Fruit fly (Drosophila melanogaster) whole organism, embryonic: ENCODE data around the gene DCTN1-p150.

Experiments
- Atf-2 ChIP-seq: fragments of 200-800 bp; sonication (Bioruptor generic); optimal IDR thresholded peaks from 2 replicates; lab custom pipeline; 2016; ENCODE audit warnings: missing biosample characterization, missing genetic modification characterization
- Atf3 ChIP-seq: fragments of 200-800 bp; sonication (Bioruptor generic); optimal IDR thresholded peaks from 3 replicates; lab custom pipeline; 2016; ENCODE audit warnings: missing biosample characterization, missing genetic modification characterization
- Awh ChIP-seq: fragments of 200-800 bp; sonication (Bioruptor generic); IDR thresholded peaks from 2 replicates; pipeline ENCODE4, ENCODE4 v1.3.6; 2022; ENCODE audit warnings: missing biosample characterization, missing genetic modification characterization
- CG10147 ChIP-seq: fragments of 200-800 bp; sonication (Bioruptor generic); optimal IDR thresholded peaks from 2 replicates; lab custom pipeline; 2019; ENCODE audit warnings: missing biosample characterization, mild to moderate bottlenecking, missing genetic modification characterization, moderate library complexity
- CG11398 ChIP-seq: fragments of 200-800 bp; sonication (Bioruptor generic); optimal IDR thresholded peaks from 2 replicates; lab custom pipeline; 2016; ENCODE audit warnings: missing biosample characterization, missing genetic modification characterization
- CG1603 ChIP-seq: fragments of 200-800 bp; sonication (Bioruptor generic); optimal IDR thresholded peaks from 2 replicates; lab custom pipeline; 2019; ENCODE audit warnings: missing biosample characterization, mild to moderate bottlenecking, missing genetic modification characterization, moderate library complexity
- CG17359 ChIP-seq: fragments of 200-800 bp; sonication (Bioruptor generic); optimal IDR thresholded peaks from 3 replicates; lab custom pipeline; 2018; ENCODE audit warnings: missing biosample characterization, mild to moderate bottlenecking, missing genetic modification characterization, moderate library complexity
- CG18599 ChIP-seq: fragments of 200-800 bp; sonication (Bioruptor generic); optimal IDR thresholded peaks from 3 replicates; lab custom pipeline; 2017; ENCODE audit warnings: missing biosample characterization, missing genetic modification characterization, mild to moderate bottlenecking, moderate library complexity, missing genetic modification reagents
- CG2202 ChIP-seq: fragments of 200-800 bp; sonication (Bioruptor generic); optimal IDR thresholded peaks from 2 replicates; lab custom pipeline; 2018; ENCODE audit warnings: missing biosample characterization, mild to moderate bottlenecking, missing genetic modification characterization
- CG3065 ChIP-seq: fragments of 200-800 bp; sonication (Bioruptor generic); optimal IDR thresholded peaks from 2 replicates; lab custom pipeline; 2016; ENCODE audit warnings: missing biosample characterization, missing genetic modification characterization
- CG31365 ChIP-seq: fragments of 200-800 bp; sonication (Bioruptor generic); optimal IDR thresholded peaks from 2 replicates; lab custom pipeline; 2018; ENCODE audit warnings: missing biosample characterization, mild to moderate bottlenecking, missing genetic modification characterization
- CG3281 ChIP-seq: fragments of 200-800 bp; sonication (Bioruptor generic); optimal IDR thresholded peaks from 3 replicates; lab custom pipeline; 2017; ENCODE audit warnings: missing biosample characterization, mild to moderate bottlenecking, missing genetic modification characterization
- CG4854 ChIP-seq: fragments of 200-800 bp; sonication (Bioruptor generic); optimal IDR thresholded peaks from 2 replicates; lab custom pipeline; 2016; ENCODE audit warnings: missing biosample characterization, missing genetic modification characterization, inconsistent platforms
- CG8281 ChIP-seq: fragments of 200-800 bp; sonication (Bioruptor generic); optimal IDR thresholded peaks from 2 replicates; lab custom pipeline; 2018; ENCODE audit warnings: missing biosample characterization, mild to moderate bottlenecking, missing genetic modification characterization, moderate library complexity
- CG9727 ChIP-seq: fragments of 200-800 bp; sonication (Bioruptor generic); optimal IDR thresholded peaks from 3 replicates; lab custom pipeline; 2017; ENCODE audit warnings: missing biosample characterization, mild to moderate bottlenecking, missing genetic modification characterization
- Camta ChIP-seq: fragments of 200-800 bp; sonication (Bioruptor generic); optimal IDR thresholded peaks from 2 replicates; lab custom pipeline; 2016; ENCODE audit warnings: missing biosample characterization, missing genetic modification characterization
- D ChIP-seq, 2 experiments: fragments of 200-800 bp in 1 of 2; fragments of >200 bp in 1 of 2; sonication (Bioruptor generic) in 1 of 2; optimal IDR thresholded peaks; 2 replicates in 1 of 2; 3 replicates in 1 of 2; lab custom pipeline; 2017; ENCODE audit warnings: mild to moderate bottlenecking in 1 of 2, missing biosample characterization in 1 of 2, missing genetic modification characterization in 1 of 2, missing genetic modification reagents in 1 of 2
- Drgx ChIP-seq: fragments of 200-800 bp; sonication (Bioruptor generic); IDR thresholded peaks from 2 replicates; pipeline ENCODE4 v1.3.6; 2022; ENCODE audit warnings: missing biosample characterization, missing genetic modification characterization
- Eip74EF ChIP-seq, 2 experiments: fragments of 200-800 bp in 1 of 2; fragments of >200 bp in 1 of 2; sonication (Bioruptor generic) in 1 of 2; optimal IDR thresholded peaks; 2 replicates each; lab custom pipeline; 2017 to 2019; ENCODE audit warnings: missing biosample characterization in 2 of 2, missing genetic modification characterization in 2 of 2, mild to moderate bottlenecking in 1 of 2, moderate library complexity in 1 of 2
- Gug ChIP-seq: fragments of 200-800 bp; sonication (Bioruptor generic); IDR thresholded peaks from 4 replicates; pipeline ENCODE4 v1.3.6; 2022; ENCODE audit warnings: missing biosample characterization, missing genetic modification characterization
- Hr78 ChIP-seq, 2 experiments: fragments of 200-800 bp in 1 of 2; fragments of >200 bp in 1 of 2; sonication (Bioruptor generic) in 1 of 2; optimal IDR thresholded peaks; 2 replicates each; lab custom pipeline; 2017 to 2019; ENCODE audit warnings: missing biosample characterization in 2 of 2, missing genetic modification characterization in 2 of 2, mild to moderate bottlenecking in 1 of 2, moderate library complexity in 1 of 2
- Hsf ChIP-seq: fragments of 200-800 bp; sonication (Bioruptor generic); optimal IDR thresholded peaks from 3 replicates; lab custom pipeline; 2016; ENCODE audit warnings: missing biosample characterization, missing genetic modification characterization
- Lhr ChIP-seq: fragments of 200-800 bp; sonication (Bioruptor generic); optimal IDR thresholded peaks from 3 replicates; lab custom pipeline; 2017; ENCODE audit warnings: mild to moderate bottlenecking, missing biosample characterization, missing genetic modification reagents, missing genetic modification characterization
- Mad ChIP-seq: fragments of 200-800 bp; sonication (Bioruptor generic); optimal IDR thresholded peaks from 2 replicates; lab custom pipeline; 2016; ENCODE audit warnings: missing biosample characterization, missing genetic modification characterization
- NfI ChIP-seq: fragments of 200-800 bp; sonication (Bioruptor generic); optimal IDR thresholded peaks from 3 replicates; lab custom pipeline; 2018; ENCODE audit warnings: missing biosample characterization, mild to moderate bottlenecking, missing genetic modification characterization, moderate library complexity
- Six4 ChIP-seq: fragments of 200-800 bp; sonication (Bioruptor generic); optimal IDR thresholded peaks from 2 replicates; lab custom pipeline; 2016; ENCODE audit warnings: missing biosample characterization, missing genetic modification characterization
- Sox100B ChIP-seq: fragments of 200-800 bp; sonication (Bioruptor generic); optimal IDR thresholded peaks from 3 replicates; lab custom pipeline; 2018; ENCODE audit warnings: missing biosample characterization, mild to moderate bottlenecking, missing genetic modification characterization
- Sry-β ChIP-seq: fragments of 200-800 bp; sonication (Bioruptor generic); optimal IDR thresholded peaks from 2 replicates; lab custom pipeline; 2018; ENCODE audit warnings: missing biosample characterization, mild to moderate bottlenecking, missing genetic modification characterization, moderate library complexity
- Usf ChIP-seq: fragments of 200-800 bp; sonication (Bioruptor generic); optimal IDR thresholded peaks from 2 replicates; lab custom pipeline; 2017; ENCODE audit warnings: missing genotype, missing biosample characterization, missing genetic modification characterization
- Xbp1 ChIP-seq: fragments of 200-800 bp; sonication (Bioruptor generic); optimal IDR thresholded peaks from 3 replicates; lab custom pipeline; 2016; ENCODE audit warnings: missing biosample characterization, mild to moderate bottlenecking, missing genetic modification characterization
- ac ChIP-seq: fragments of 200-800 bp; sonication (Bioruptor generic); optimal IDR thresholded peaks from 3 replicates; lab custom pipeline; 2017; ENCODE audit warnings: missing biosample characterization, mild to moderate bottlenecking, missing genetic modification characterization
- al ChIP-seq: fragments of 200-800 bp; sonication (Bioruptor generic); IDR thresholded peaks from 2 replicates; pipeline ENCODE4 v1.3.6; 2022; ENCODE audit warnings: missing biosample characterization, missing genetic modification characterization
- esg ChIP-seq: fragments of 200-800 bp; sonication (Bioruptor generic); conservative IDR thresholded peaks from 2 replicates; pipeline ENCODE4 v1.3.6; 2022; ENCODE audit warnings: missing biosample characterization, missing genetic modification characterization
- eyg ChIP-seq: fragments of 200-800 bp; sonication (Bioruptor generic); optimal IDR thresholded peaks from 3 replicates; lab custom pipeline; 2016; ENCODE audit warnings: missing biosample characterization, missing genetic modification characterization
- fd64A ChIP-seq: fragments of 200-800 bp; sonication (Bioruptor generic); optimal IDR thresholded peaks from 3 replicates; lab custom pipeline; 2018; ENCODE audit warnings: missing biosample characterization, mild to moderate bottlenecking, missing genetic modification characterization
- gem ChIP-seq: fragments of 200-800 bp; sonication (Bioruptor generic); optimal IDR thresholded peaks from 2 replicates; lab custom pipeline; 2019; ENCODE audit warnings: missing biosample characterization, mild to moderate bottlenecking, missing genetic modification characterization, moderate library complexity
- ind ChIP-seq: fragments of 200-800 bp; sonication (Bioruptor generic); optimal IDR thresholded peaks from 3 replicates; lab custom pipeline; 2016; ENCODE audit warnings: missing biosample characterization, missing genetic modification characterization
- kay ChIP-seq: fragments of 200-800 bp; sonication (Bioruptor generic); optimal IDR thresholded peaks from 2 replicates; lab custom pipeline; 2016; ENCODE audit warnings: missing biosample characterization, missing genetic modification characterization
- klu ChIP-seq: fragments of 200-800 bp; sonication (Bioruptor generic); IDR thresholded peaks from 2 replicates; pipeline ENCODE4 v1.3.6; 2022; ENCODE audit warnings: missing biosample characterization, missing genetic modification characterization
- knrl ChIP-seq: fragments of 200-800 bp; sonication (Bioruptor generic); IDR thresholded peaks from 3 replicates; pipeline ENCODE4 v1.3.6; 2022; ENCODE audit warnings: missing biosample characterization, missing genetic modification characterization; ENCODE audit not compliant: partially characterized antibody
- org-1 ChIP-seq: fragments of 200-800 bp; sonication (Bioruptor generic); optimal IDR thresholded peaks from 2 replicates; lab custom pipeline; 2017; ENCODE audit warnings: missing biosample characterization, missing genetic modification characterization
- repo ChIP-seq: fragments of 200-800 bp; sonication (Bioruptor generic); optimal IDR thresholded peaks from 2 replicates; lab custom pipeline; 2016; ENCODE audit warnings: missing biosample characterization, missing genetic modification characterization
- scrt ChIP-seq: fragments of 200-800 bp; sonication (Bioruptor generic); optimal IDR thresholded peaks from 2 replicates; lab custom pipeline; 2018; ENCODE audit warnings: missing biosample characterization, mild to moderate bottlenecking, missing genetic modification characterization, moderate library complexity
- sd ChIP-seq: fragments of 200-800 bp; sonication (Bioruptor generic); optimal IDR thresholded peaks from 3 replicates; lab custom pipeline; 2018; ENCODE audit warnings: missing biosample characterization, mild to moderate bottlenecking, missing genetic modification characterization, moderate library complexity
- slbo ChIP-seq: fragments of 200-800 bp; sonication (Bioruptor generic); IDR thresholded peaks from 2 replicates; pipeline ENCODE4 v1.3.6; 2022; ENCODE audit warnings: missing biosample characterization, missing genetic modification characterization
- stwl ChIP-seq: fragments of 200-800 bp; sonication (Bioruptor generic); optimal IDR thresholded peaks from 3 replicates; lab custom pipeline; 2018; ENCODE audit warnings: missing biosample characterization, mild to moderate bottlenecking, missing genetic modification characterization, moderate library complexity
- tap ChIP-seq: fragments of 200-800 bp; optimal IDR thresholded peaks from 3 replicates; lab custom pipeline; 2019; ENCODE audit warnings: missing biosample characterization, mild to moderate bottlenecking, missing genetic modification characterization, moderate library complexity
- tin ChIP-seq: fragments of 200-800 bp; sonication (Bioruptor generic); optimal IDR thresholded peaks from 3 replicates; lab custom pipeline; 2016; ENCODE audit warnings: missing biosample characterization, missing genetic modification characterization
- zf30C ChIP-seq: fragments of 200-800 bp; sonication (Bioruptor generic); optimal IDR thresholded peaks from 3 replicates; lab custom pipeline; 2018; ENCODE audit warnings: missing biosample characterization, mild to moderate bottlenecking, missing genetic modification characterization

Gene DCTN1-p150

dm6 chr3L:13957212-13957668, 28.1 kb downstream of the DCTN1-p150 start (continued):
- TF ChIP-seq gem (tag; lab: Kevin White, UChicago) (peak; percentile 87), CG31365 (no peak), Drgx (peak; percentile 40; the same call in 1 of the 2 replicates), Gug (GFP tag; lab: Robert Waterston, UW) (0 out of 4 replicates have a peak, but pooled peaks have one; percentile 11), eyg (GFP tag; lab: Kevin White, UChicago) (no peak), CG3281 (GFP tag; lab: Kevin White, UChicago) (peak; percentile 55), Hr78 (GFP tag; optimal IDR thresholded peaks at IDR 0.05; lab: Kevin White, UChicago) (peak in 1 of 2 experiments; percentile 42), scrt (GFP tag; lab: Kevin White, UChicago) (peak; percentile 6), Mad (GFP tag; lab: Kevin White, UChicago) (peak; percentile 39), slbo (GFP tag; lab: Robert Waterston, UW) (peak; percentile 25; the same call in 1 of the 2 replicates), CG2202 (peak; percentile 36), ac (GFP tag; lab: Kevin White, UChicago) (no peak), kay (GFP tag; lab: Kevin White, UChicago) (peak; percentile 18), CG17359 (tag; lab: Kevin White, UChicago) (peak; percentile 75), D (optimal IDR thresholded peaks at IDR 0.05; lab: Kevin White, UChicago) (no peak), D (GFP tag; optimal IDR thresholded peaks at IDR 0.05; lab: Kevin White, UChicago) (peak; percentile 87), fd64A (no peak), repo (GFP tag; lab: Kevin White, UChicago) (no peak), CG8281 (tag; lab: Kevin White, UChicago) (peak; percentile 39), Hsf (GFP tag; lab: Kevin White, UChicago) (peak; percentile 71), Six4 (GFP tag; lab: Kevin White, UChicago) (peak; percentile 59), CG4854 (GFP tag; lab: Kevin White, UChicago) (peak; percentile 4), Sox100B (GFP tag; lab: Kevin White, UChicago) (peak; percentile 92), NfI (GFP tag; lab: Kevin White, UChicago) (peak; percentile 24), Atf3 (GFP tag; lab: Kevin White, UChicago) (peak; percentile 22), stwl (tag; lab: Kevin White, UChicago) (no peak), CG10147 (GFP tag; lab: Kevin White, UChicago) (peak; percentile 63), zf30C (peak; percentile 44), CG11398 (GFP tag; lab: Kevin White, UChicago) (no peak), org-1 (GFP tag; lab: Kevin White, UChicago) (peak; percentile 71), CG3065 (peak; percentile 53), klu (GFP tag; lab: Robert Waterston, UW) (no peak), Xbp1 (GFP tag; lab: Kevin White, UChicago) (peak; percentile 67), Awh (GFP tag; lab: Robert Waterston, UW) (0 out of 2 replicates have a peak, but pooled peaks have one; percentile 5), CG18599 (GFP tag; lab: Kevin White, UChicago) (peak; percentile 67), Camta (peak; percentile 49), Lhr (GFP tag; lab: Kevin White, UChicago) (peak; percentile 1), CG9727 (GFP tag; lab: Kevin White, UChicago) (peak; percentile 89), Usf (GFP tag; lab: Kevin White, UChicago) (peak; percentile 40), ind (GFP tag; lab: Kevin White, UChicago) (peak; percentile 60), al (GFP tag; lab: Robert Waterston, UW) (no peak), sd (tag; lab: Kevin White, UChicago) (no peak), Atf-2 (GFP tag; lab: Kevin White, UChicago) (peak; percentile 51), Eip74EF (GFP tag; optimal IDR thresholded peaks at IDR 0.05; lab: Kevin White, UChicago) (peak in 1 of 2 experiments; percentile 70), knrl (GFP tag; lab: Robert Waterston, UW) (no peak), esg (GFP tag; lab: Robert Waterston, UW) (peak; percentile 19; the same call in 1 of the 2 replicates), CG1603 (tag; lab: Kevin White, UChicago) (peak; percentile 3), tin (GFP tag; lab: Kevin White, UChicago) (peak; percentile 63), Sry-β (GFP tag; lab: Kevin White, UChicago) (peak; percentile 20), tap (tag; lab: Kevin White, UChicago) (peak; percentile 38)
